Worm (Caenorhabditis elegans) whole organism, early embryonic: Measurements from ENCODE around the gene C01G10.4.
"Not testable (repeated sequence)": the region's sequence is repeated elsewhere in the genome, so short reads cannot be mapped to it uniquely, and the experiment has no call there.

ENCODE experiments used
- F13C5.2 ChIP-seq: sonication (generic microtip); optimal IDR thresholded peaks from 2 replicates; lab custom pipeline; 2017; ENCODE audit warnings: mild to moderate bottlenecking, missing genetic modification characterization, inconsistent platforms, missing compliant biosample characterization
- aly-1 ChIP-seq: sonication (generic microtip); optimal IDR thresholded peaks from 2 replicates; lab custom pipeline; 2016; ENCODE audit warnings: missing genetic modification characterization, missing compliant biosample characterization
- ama-1 ChIP-seq: fragments of 150-350 bp; optimal IDR thresholded peaks from 2 replicates; lab custom pipeline; 2014
- ceh-13 ChIP-seq: fragments of 200-800 bp; sonication (Bioruptor generic); optimal IDR thresholded peaks from 2 replicates; lab custom pipeline; 2018; ENCODE audit warnings: mild to moderate bottlenecking, missing genetic modification characterization, missing compliant biosample characterization
- ceh-36 ChIP-seq: sonication (generic microtip); optimal IDR thresholded peaks from 2 replicates; lab custom pipeline; 2016; ENCODE audit warnings: missing genetic modification characterization, inconsistent platforms, missing compliant biosample characterization
- flt-1 ChIP-seq: fragments of 200-800 bp; sonication (Bioruptor generic); IDR thresholded peaks from 2 replicates; pipeline ENCODE4 v1.3.6; 2022; ENCODE audit warnings: missing genetic modification characterization, missing compliant biosample characterization
- hnd-1 ChIP-seq: sonication (generic microtip); optimal IDR thresholded peaks from 2 replicates; lab custom pipeline; 2016; ENCODE audit warnings: missing genetic modification characterization, missing compliant biosample characterization
- tbx-37 ChIP-seq: fragments of 200-800 bp; sonication (Bioruptor generic); conservative IDR thresholded peaks from 2 replicates; pipeline ENCODE4 v1.3.6; 2022; ENCODE audit warnings: missing genetic modification reagents, missing genetic modification characterization, missing compliant biosample characterization

ce11 chrV:15105893-15106598, 16.5 kb downstream of the C01G10.4 start, which contains the start of gene C01G10.14:
- not testable (repeated sequence) for TF ChIP-seq aly-1; tbx-37 (GFP tag; lab: Robert Waterston, UW); ceh-13 (GFP tag; lab: Kevin White, UChicago); ceh-36 (tag; lab: Kevin White, UChicago); ama-1; hnd-1; flt-1; F13C5.2 (tag; lab: Kevin White, UChicago)
